Fruit fly (Drosophila melanogaster) Kc167 (cell line): ENCODE measurements around the gene Nrx-IV.

Experiments
- Myc ChIP-seq: fragments of >200 bp; optimal IDR thresholded peaks from 2 replicates; lab custom pipeline; 2017; ENCODE audit warnings: missing external identifiers
- Sin3A ChIP-seq: fragments of >200 bp; optimal IDR thresholded peaks from 2 replicates; lab custom pipeline; 2018; ENCODE audit warnings: missing external identifiers
- insv ChIP-seq: fragments of >200 bp; optimal IDR thresholded peaks from 3 replicates; lab custom pipeline; 2018; ENCODE audit warnings: missing external identifiers
- psq ChIP-seq: fragments of >200 bp; optimal IDR thresholded peaks from 2 replicates; lab custom pipeline; 2017; ENCODE audit warnings: missing external identifiers

DNA sequence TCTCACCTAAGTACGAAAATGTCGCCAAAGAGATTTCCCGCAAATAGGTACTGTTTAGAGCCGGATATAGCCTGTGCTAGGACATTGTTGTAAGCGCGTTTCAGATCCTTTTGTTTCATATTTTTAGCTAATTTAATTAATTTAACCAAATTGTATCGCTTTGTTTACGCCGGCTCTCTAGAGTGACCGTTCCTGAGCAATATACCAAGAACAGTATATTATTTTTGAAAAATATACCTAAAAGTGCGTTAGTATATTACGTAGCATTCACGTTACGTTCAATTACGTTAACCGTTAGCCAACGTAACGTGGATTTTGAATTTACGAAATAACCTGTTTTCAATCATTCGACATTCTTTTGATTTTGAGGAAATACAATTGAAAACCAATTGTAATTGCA is 47.2 kb downstream of the Nrx-IV start, which contains the start of gene thoc6:
- TF ChIP-seq Myc (lab: Kevin White, UChicago) (no peak), Sin3A (lab: Kevin White, UChicago) (no peak), insv (no peak), psq (no peak)
